Worm (Caenorhabditis elegans) whole organism, L2 larva: ENCODE data around the gene mlc-5.

ENCODE experiments used
- F13H6.1 ChIP-seq: sonication (generic microtip); optimal IDR thresholded peaks from 2 replicates; lab custom pipeline; 2016; ENCODE audit warnings: missing genetic modification characterization, missing compliant biosample characterization
- R02D3.7 ChIP-seq: fragments of 150-350 bp; optimal IDR thresholded peaks from 2 replicates; lab custom pipeline; 2014; ENCODE audit warnings: missing biosample characterization, missing genetic modification characterization
- Y55F3AM.14 ChIP-seq: fragments of 200-800 bp; sonication (Bioruptor generic); optimal IDR thresholded peaks from 2 replicates; lab custom pipeline; 2018; ENCODE audit warnings: mild to moderate bottlenecking, missing genetic modification characterization, missing compliant biosample characterization
- ZK546.5 ChIP-seq: sonication (generic microtip); optimal IDR thresholded peaks from 2 replicates; lab custom pipeline; 2017; ENCODE audit warnings: missing biosample characterization, missing genetic modification characterization
- aly-2 ChIP-seq: fragments of 150-350 bp; optimal IDR thresholded peaks from 2 replicates; lab custom pipeline; 2014; ENCODE audit warnings: missing biosample characterization, missing genetic modification characterization
- ama-1 ChIP-seq: fragments of 150-350 bp; optimal IDR thresholded peaks from 2 replicates; lab custom pipeline; 2018; ENCODE audit warnings: inconsistent platforms
- blmp-1 ChIP-seq: sonication (generic microtip); optimal IDR thresholded peaks from 2 replicates; lab custom pipeline; 2017; ENCODE audit warnings: missing genetic modification characterization, mild to moderate bottlenecking, missing compliant biosample characterization, antibody characterized with exemption, moderate library complexity; ENCODE audit not compliant: insufficient read depth
- ceh-16 ChIP-seq: fragments of 150-350 bp; optimal IDR thresholded peaks from 2 replicates; lab custom pipeline; 2014; ENCODE audit warnings: missing biosample characterization, missing genetic modification characterization
- crh-2 ChIP-seq: sonication (generic microtip); optimal IDR thresholded peaks from 2 replicates; lab custom pipeline; 2017; ENCODE audit warnings: missing biosample characterization, missing genetic modification characterization
- egl-27 ChIP-seq: sonication (generic microtip); optimal IDR thresholded peaks from 3 replicates; lab custom pipeline; 2017; ENCODE audit warnings: missing biosample characterization, missing genetic modification reagents, missing genetic modification characterization
- elt-1 ChIP-seq: fragments of 150-350 bp; optimal IDR thresholded peaks from 2 replicates; lab custom pipeline; 2014; ENCODE audit warnings: missing biosample characterization, missing genetic modification characterization
- fos-1 ChIP-seq: fragments of 150-350 bp; optimal IDR thresholded peaks from 2 replicates; lab custom pipeline; 2014; ENCODE audit warnings: missing biosample characterization, missing genetic modification characterization
- gmeb-1 ChIP-seq: fragments of 150-350 bp; optimal IDR thresholded peaks from 2 replicates; lab custom pipeline; 2014; ENCODE audit warnings: missing biosample characterization, missing genetic modification characterization
- lin-11 ChIP-seq: fragments of 150-350 bp; sonication (generic microtip); optimal IDR thresholded peaks from 2 replicates; lab custom pipeline; 2014; ENCODE audit warnings: missing biosample characterization, missing genetic modification characterization, inconsistent platforms, mixed read lengths
- lin-13 ChIP-seq: fragments of 150-350 bp; optimal IDR thresholded peaks from 2 replicates; lab custom pipeline; 2014; ENCODE audit warnings: missing biosample characterization, missing genetic modification reagents, missing genetic modification characterization
- mdl-1 ChIP-seq, 2 experiments: fragments of 150-350 bp in 1 of 2; sonication (generic microtip) in 1 of 2; optimal IDR thresholded peaks; 2 replicates each; lab custom pipeline; 2017; ENCODE audit warnings: missing biosample characterization in 2 of 2, missing genetic modification characterization in 2 of 2
- nhr-10 ChIP-seq: sonication (generic microtip); optimal IDR thresholded peaks from 2 replicates; lab custom pipeline; 2017; ENCODE audit warnings: missing biosample characterization, missing genetic modification characterization
- nhr-11 ChIP-seq: fragments of 150-350 bp; optimal IDR thresholded peaks from 2 replicates; lab custom pipeline; 2014; ENCODE audit warnings: missing biosample characterization, missing genetic modification characterization
- nhr-129 ChIP-seq: fragments of 150-350 bp; optimal IDR thresholded peaks from 2 replicates; lab custom pipeline; 2014; ENCODE audit warnings: missing biosample characterization, missing genetic modification characterization
- nhr-21 ChIP-seq: fragments of 150-350 bp; optimal IDR thresholded peaks from 2 replicates; lab custom pipeline; 2014; ENCODE audit warnings: missing biosample characterization, missing genetic modification characterization
- nhr-23 ChIP-seq: fragments of 150-350 bp; optimal IDR thresholded peaks from 2 replicates; lab custom pipeline; 2014; ENCODE audit warnings: missing biosample characterization, missing genetic modification reagents, missing genetic modification characterization
- nhr-237 ChIP-seq: fragments of 150-350 bp; optimal IDR thresholded peaks from 2 replicates; lab custom pipeline; 2014; ENCODE audit warnings: missing biosample characterization, missing genetic modification characterization
- nhr-6 ChIP-seq: fragments of 150-350 bp; optimal IDR thresholded peaks from 2 replicates; lab custom pipeline; 2014; ENCODE audit warnings: missing biosample characterization, missing genetic modification characterization
- peb-1 ChIP-seq: fragments of 150-350 bp; optimal IDR thresholded peaks from 2 replicates; lab custom pipeline; 2014; ENCODE audit warnings: missing biosample characterization, missing genetic modification characterization
- sem-4 ChIP-seq: fragments of 150-350 bp; optimal IDR thresholded peaks from 2 replicates; lab custom pipeline; 2014; ENCODE audit warnings: missing biosample characterization, missing genetic modification reagents, missing genetic modification characterization
- skn-1 ChIP-seq: sonication (generic microtip); optimal IDR thresholded peaks from 2 replicates; lab custom pipeline; 2017; ENCODE audit warnings: missing biosample characterization, missing genetic modification characterization
- sma-3 ChIP-seq: sonication (generic microtip); optimal IDR thresholded peaks from 2 replicates; lab custom pipeline; 2016; ENCODE audit warnings: missing genetic modification reagents, missing genetic modification characterization, missing compliant biosample characterization
- sma-9 ChIP-seq, 2 experiments: fragments of 150-350 bp in 1 of 2; sonication (generic microtip) in 1 of 2; optimal IDR thresholded peaks; 2 replicates each; lab custom pipeline; 2014 to 2016; ENCODE audit warnings: missing genetic modification characterization in 2 of 2, mild to moderate bottlenecking in 1 of 2, missing biosample characterization in 1 of 2, missing compliant biosample characterization in 1 of 2, missing genetic modification reagents in 1 of 2, moderate library complexity in 1 of 2
- snpc-4 ChIP-seq: fragments of 150-350 bp; optimal IDR thresholded peaks from 2 replicates; lab custom pipeline; 2014; ENCODE audit warnings: missing biosample characterization, missing genetic modification characterization
- unc-39 ChIP-seq: fragments of 150-350 bp; optimal IDR thresholded peaks from 2 replicates; lab custom pipeline; 2014; ENCODE audit warnings: missing biosample characterization, missing genetic modification characterization
- unc-55 ChIP-seq: fragments of 150-350 bp; sonication (generic microtip); optimal IDR thresholded peaks from 3 replicates; lab custom pipeline; 2014; ENCODE audit warnings: missing biosample characterization, missing genetic modification reagents, missing genetic modification characterization
- zag-1 ChIP-seq: fragments of 150-350 bp; optimal IDR thresholded peaks from 2 replicates; lab custom pipeline; 2014; ENCODE audit warnings: missing biosample characterization, missing genetic modification characterization
- ztf-4 ChIP-seq: fragments of 150-350 bp; optimal IDR thresholded peaks from 2 replicates; lab custom pipeline; 2014; ENCODE audit warnings: missing biosample characterization, missing genetic modification characterization

The mlc-5 gene

DNA sequence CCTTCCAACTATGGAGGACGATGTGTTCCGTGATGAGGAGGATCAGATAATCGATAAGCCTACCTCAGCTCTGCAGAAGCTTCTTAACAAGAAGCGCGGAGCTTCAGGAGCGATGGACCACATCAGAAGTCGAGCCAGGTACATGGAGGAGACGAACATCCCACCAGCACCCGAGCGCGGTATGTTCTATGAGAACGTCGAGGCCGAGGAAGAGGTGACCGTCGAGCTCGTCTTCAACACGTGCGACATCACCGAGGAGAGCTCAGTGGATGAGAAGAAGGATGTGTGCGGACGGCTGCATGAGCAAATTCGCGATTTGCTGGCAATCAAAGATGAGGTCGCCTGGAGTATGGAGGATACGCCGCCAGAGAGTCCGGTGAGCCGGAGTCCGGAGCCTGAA is 28.9 kb downstream of the mlc-5 start:
- TF ChIP-seq crh-2 (tag; lab: Kevin White, UChicago) (no peak), zag-1 (no peak), mdl-1 (tag; optimal IDR thresholded peaks at IDR 0.05; lab: Kevin White, UChicago) (no peak), ZK546.5 (tag; lab: Kevin White, UChicago) (no peak), unc-39 (no peak), skn-1 (tag; lab: Kevin White, UChicago) (no peak), sma-9 (GFP tag; optimal IDR thresholded peaks at IDR 0.05; lab: Kevin White, UChicago) (no peak), sma-9 (tag; optimal IDR thresholded peaks at IDR 0.05; lab: Kevin White, UChicago) (no peak), lin-11 (no peak), blmp-1 (no peak), nhr-10 (tag; lab: Kevin White, UChicago) (no peak), aly-2 (no peak), ceh-16 (tag; lab: Kevin White, UChicago) (no peak), R02D3.7 (no peak), nhr-21 (tag; lab: Kevin White, UChicago) (no peak), sem-4 (tag; lab: Kevin White, UChicago) (no peak), elt-1 (no peak)

DNA sequence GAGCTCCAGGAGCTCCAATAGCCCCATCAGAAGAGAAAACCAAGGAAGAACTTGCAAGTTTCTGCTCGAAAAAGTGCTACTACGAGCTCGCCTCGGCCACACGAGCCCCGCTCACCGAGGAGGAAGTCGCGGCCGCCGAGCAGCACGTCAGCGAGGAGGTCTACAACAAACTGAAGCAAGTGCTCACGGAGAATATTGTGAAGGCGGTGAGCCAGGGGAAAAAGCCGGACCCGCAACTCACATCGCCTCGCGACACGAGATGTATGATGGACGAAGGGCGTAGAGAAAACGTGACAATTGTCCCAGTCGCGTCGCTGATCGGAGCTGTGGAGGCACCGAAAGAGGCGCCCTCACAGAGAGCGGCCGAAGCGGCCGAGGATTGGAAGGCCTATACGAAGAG is 29.6 kb downstream of the mlc-5 start:
- TF ChIP-seq fos-1 (tag; lab: Kevin White, UChicago) (no peak), Y55F3AM.14 (GFP tag; lab: Kevin White, UChicago) (no peak), ZK546.5 (tag; lab: Kevin White, UChicago) (no peak), nhr-237 (tag; lab: Kevin White, UChicago) (no peak), mdl-1 (tag; optimal IDR thresholded peaks at IDR 0.05; lab: Kevin White, UChicago) (no peak), unc-39 (no peak), F13H6.1 (tag; lab: Kevin White, UChicago) (no peak), lin-13 (GFP tag; lab: Kevin White, UChicago) (no peak), sma-9 (GFP tag; optimal IDR thresholded peaks at IDR 0.05; lab: Kevin White, UChicago) (no peak), sma-9 (tag; optimal IDR thresholded peaks at IDR 0.05; lab: Kevin White, UChicago) (no peak), nhr-21 (tag; lab: Kevin White, UChicago) (no peak), nhr-129 (tag; lab: Kevin White, UChicago) (no peak), nhr-10 (tag; lab: Kevin White, UChicago) (no peak), R02D3.7 (no peak), elt-1 (no peak), sem-4 (tag; lab: Kevin White, UChicago) (no peak), crh-2 (tag; lab: Kevin White, UChicago) (no peak), peb-1 (no peak), ztf-4 (no peak)

DNA sequence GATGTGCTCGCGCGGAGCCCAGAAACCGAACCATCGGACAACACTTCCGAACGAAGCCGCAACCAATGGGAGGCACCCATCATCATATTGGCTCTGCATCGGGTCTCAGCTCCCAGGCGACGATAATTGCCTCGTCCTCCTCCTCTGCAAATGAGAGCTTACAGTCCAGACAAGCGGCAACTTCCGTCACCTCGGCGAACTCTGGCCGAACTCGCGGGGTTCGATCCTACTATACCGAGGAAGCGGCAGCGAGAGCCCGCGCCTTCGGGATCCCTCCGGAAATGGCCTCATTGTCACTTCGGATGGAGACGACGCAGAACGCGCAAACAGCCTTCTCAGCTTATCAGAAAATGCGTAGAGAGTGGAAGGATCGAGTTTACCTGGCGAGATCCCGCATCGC is 31.8 kb downstream of the mlc-5 start:
- TF ChIP-seq nhr-10 (tag; lab: Kevin White, UChicago) (no peak), sma-9 (GFP tag; optimal IDR thresholded peaks at IDR 0.05; lab: Kevin White, UChicago) (no peak), sma-9 (tag; optimal IDR thresholded peaks at IDR 0.05; lab: Kevin White, UChicago) (no peak), elt-1 (no peak), ama-1 (no peak), nhr-23 (no peak), egl-27 (tag; lab: Kevin White, UChicago) (no peak)
- TF ChIP-seq, all 48 proteins: peak for 0

DNA sequence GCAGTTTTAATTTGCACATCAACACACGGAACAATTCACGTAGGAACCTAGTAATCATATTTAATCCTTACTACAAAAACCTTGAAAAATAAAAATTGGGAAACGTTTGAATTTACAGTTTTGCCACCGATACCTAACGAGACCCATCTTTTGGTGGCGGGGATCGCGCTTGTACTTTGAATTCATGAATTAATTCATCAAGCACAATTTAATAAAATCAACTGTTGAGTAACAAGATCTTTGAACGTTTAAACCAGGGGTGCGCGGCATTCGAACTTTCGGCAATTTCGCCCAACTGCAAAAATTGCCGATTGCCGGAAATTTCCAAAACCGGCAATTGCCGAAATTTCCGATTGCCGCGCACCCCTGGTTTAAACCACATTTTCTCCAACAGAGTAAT is 33.6 kb downstream of the mlc-5 start:
- TF ChIP-seq snpc-4 (tag; lab: Kevin White, UChicago), result no peak
- no peak for TF ChIP-seq Y55F3AM.14 (GFP tag; lab: Kevin White, UChicago)
- TF ChIP-seq sma-3 (GFP tag; lab: Kevin White, UChicago), result no peak
- TF ChIP-seq gmeb-1, result no peak
- TF ChIP-seq R02D3.7, result no peak
- TF ChIP-seq unc-55 (GFP tag; lab: Kevin White, UChicago), result no peak
- TF ChIP-seq nhr-237 (tag; lab: Kevin White, UChicago), result no peak
- no peak for TF ChIP-seq nhr-11 (tag; lab: Kevin White, UChicago)
- TF ChIP-seq nhr-6 (tag; lab: Kevin White, UChicago), result no peak

DNA sequence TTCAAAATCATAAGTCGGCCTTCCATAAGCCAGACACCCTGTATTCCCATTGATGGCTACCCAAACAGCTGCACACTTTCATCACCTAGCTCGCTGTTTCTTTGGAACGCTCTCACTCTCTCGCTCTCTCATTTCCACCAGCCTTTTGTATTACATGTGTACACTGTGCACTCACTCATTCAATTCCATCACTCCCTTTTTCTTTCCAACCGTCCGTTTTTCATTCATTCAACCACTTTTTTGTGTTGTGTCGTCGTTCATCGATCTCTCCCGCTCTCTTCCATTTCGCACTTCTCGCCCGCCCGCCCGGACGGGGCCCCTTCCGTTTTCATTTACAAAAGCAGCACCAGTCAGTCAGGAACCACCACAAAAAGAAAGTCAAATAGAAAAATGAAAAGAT is 34.9 kb downstream of the mlc-5 start:
- TF ChIP-seq fos-1 (tag; lab: Kevin White, UChicago), result peak; percentile 76
- TF ChIP-seq egl-27 (tag; lab: Kevin White, UChicago), result no peak
- TF ChIP-seq nhr-129 (tag; lab: Kevin White, UChicago), result peak; percentile 24
